Worm (Caenorhabditis elegans) whole organism, L1 larva: ENCODE results near the gene faah-5.
A peak's percentile ranks its signal among the peaks of the same experiment; 100 is the strongest.

ENCODE experiments used
- C04F5.9 ChIP-seq: sonication (generic microtip); optimal IDR thresholded peaks from 2 replicates; lab custom pipeline; 2016; ENCODE audit warnings: missing genetic modification characterization, missing compliant biosample characterization
- C16A3.4 ChIP-seq: fragments of 150-350 bp; optimal IDR thresholded peaks from 2 replicates; lab custom pipeline; 2014; ENCODE audit warnings: missing biosample characterization, missing genetic modification characterization
- C34B4.2 ChIP-seq: sonication (generic microtip); optimal IDR thresholded peaks from 2 replicates; lab custom pipeline; 2017; ENCODE audit warnings: mild to moderate bottlenecking, missing genetic modification characterization, missing compliant biosample characterization
- F16B12.6 ChIP-seq: fragments of 150-350 bp; optimal IDR thresholded peaks from 2 replicates; lab custom pipeline; 2014; ENCODE audit warnings: missing biosample characterization, missing genetic modification characterization
- Y116A8C.19 ChIP-seq: sonication (generic microtip); optimal IDR thresholded peaks from 2 replicates; lab custom pipeline; 2016; ENCODE audit warnings: missing compliant biosample characterization, missing genetic modification characterization, borderline replicate concordance
- aha-1 ChIP-seq: fragments of 150-350 bp; optimal IDR thresholded peaks from 2 replicates; lab custom pipeline; 2014; ENCODE audit warnings: missing biosample characterization, missing genetic modification characterization
- alr-1 ChIP-seq: fragments of 200-800 bp; sonication (Bioruptor generic); optimal IDR thresholded peaks from 2 replicates; lab custom pipeline; 2018; ENCODE audit warnings: borderline replicate concordance, mild to moderate bottlenecking, missing genetic modification characterization, missing compliant biosample characterization
- ceh-88 ChIP-seq: fragments of 200-800 bp; sonication (Bioruptor generic); IDR thresholded peaks from 2 replicates; pipeline ENCODE4 v1.3.6; 2022; ENCODE audit warnings: missing genetic modification characterization, missing compliant biosample characterization
- ces-1 ChIP-seq: fragments of 150-350 bp; optimal IDR thresholded peaks from 2 replicates; lab custom pipeline; 2014; ENCODE audit warnings: missing biosample characterization, missing genetic modification reagents, missing genetic modification characterization
- dpl-1 ChIP-seq, 3 experiments: fragments of 150-350 bp in 2 of 3; sonication (generic microtip) in 1 of 3; optimal IDR thresholded peaks; 2 replicates each; lab custom pipeline; 2014 to 2017; ENCODE audit warnings: missing biosample characterization in 3 of 3, missing genetic modification characterization in 3 of 3, missing genetic modification reagents in 3 of 3
- efl-1 ChIP-seq, 4 experiments: fragments of 150-350 bp; optimal IDR thresholded peaks in 3 of 4; peaks in 1 of 4; 1 replicate in 1 of 4; 2 replicates in 3 of 4; lab custom pipeline; 2014; ENCODE audit warnings: missing biosample characterization in 2 of 4, missing genetic modification characterization in 2 of 4, missing genetic modification reagents in 2 of 4
- egl-13 ChIP-seq: sonication (generic microtip); optimal IDR thresholded peaks from 2 replicates; lab custom pipeline; 2016; ENCODE audit warnings: missing genotype, missing genetic modification reagents, missing genetic modification characterization, missing compliant biosample characterization
- egl-27 ChIP-seq, 2 experiments: fragments of 150-350 bp in 1 of 2; sonication (generic microtip); optimal IDR thresholded peaks; 3 replicates each; lab custom pipeline; 2017 to 2018; ENCODE audit warnings: missing biosample characterization in 2 of 2, missing genetic modification characterization in 2 of 2, missing genetic modification reagents in 2 of 2
- elt-3 ChIP-seq, 6 experiments: fragments of 150-350 bp in 1 of 6; sonication (generic microtip); optimal IDR thresholded peaks; 2 replicates each; lab custom pipeline; 2017 to 2018; ENCODE audit warnings: missing biosample characterization in 6 of 6, missing genetic modification characterization in 6 of 6, inconsistent platforms in 1 of 6
- ets-5 ChIP-seq: fragments of 200-800 bp; sonication (Bioruptor generic); IDR thresholded peaks from 2 replicates; pipeline ENCODE4 v1.3.6; 2022; ENCODE audit warnings: missing genetic modification characterization, missing compliant biosample characterization
- fkh-8 ChIP-seq: sonication (generic microtip); optimal IDR thresholded peaks from 2 replicates; lab custom pipeline; 2016; ENCODE audit warnings: mild to moderate bottlenecking, missing genetic modification characterization, missing compliant biosample characterization
- grh-1 ChIP-seq: fragments of 200-800 bp; sonication (Bioruptor generic); IDR thresholded peaks from 2 replicates; pipeline ENCODE4 v1.3.6; 2022; ENCODE audit warnings: missing genetic modification reagents, missing genetic modification characterization, missing compliant biosample characterization
- irx-1 ChIP-seq: sonication (generic microtip); optimal IDR thresholded peaks from 2 replicates; lab custom pipeline; 2016; ENCODE audit warnings: missing genetic modification characterization, missing compliant biosample characterization
- isw-1 ChIP-seq: fragments of 200-800 bp; sonication (Bioruptor generic); IDR thresholded peaks from 2 replicates; pipeline ENCODE4 v1.3.6; 2022; ENCODE audit warnings: missing genetic modification characterization, missing compliant biosample characterization
- jun-1 ChIP-seq: fragments of 150-350 bp; optimal IDR thresholded peaks from 2 replicates; lab custom pipeline; 2014; ENCODE audit warnings: missing biosample characterization, missing genetic modification reagents, missing genetic modification characterization
- lin-13 ChIP-seq: fragments of 150-350 bp; optimal IDR thresholded peaks from 2 replicates; lab custom pipeline; 2014; ENCODE audit warnings: missing biosample characterization, missing genetic modification reagents, missing genetic modification characterization
- lin-14 ChIP-seq: fragments of 200-800 bp; sonication (Bioruptor generic); optimal IDR thresholded peaks from 2 replicates; lab custom pipeline; 2018; ENCODE audit warnings: mild to moderate bottlenecking, missing genetic modification characterization, moderate library complexity, missing compliant biosample characterization
- lin-39 ChIP-seq: fragments of 150-350 bp; optimal IDR thresholded peaks from 2 replicates; lab custom pipeline; 2014; ENCODE audit warnings: missing biosample characterization, missing genetic modification reagents, missing genetic modification characterization
- lir-3 ChIP-seq: sonication (generic microtip); optimal IDR thresholded peaks from 2 replicates; lab custom pipeline; 2016; ENCODE audit warnings: mild to moderate bottlenecking, missing genetic modification characterization, moderate library complexity, missing compliant biosample characterization; ENCODE audit not compliant: poor library complexity
- lsy-2 ChIP-seq, 2 experiments: fragments of 150-350 bp; optimal IDR thresholded peaks; 2 replicates each; lab custom pipeline; 2014; ENCODE audit warnings: missing biosample characterization in 2 of 2, missing genetic modification characterization in 2 of 2
- mep-1 ChIP-seq: fragments of 150-350 bp; optimal IDR thresholded peaks from 2 replicates; lab custom pipeline; 2014; ENCODE audit warnings: missing biosample characterization, missing genetic modification characterization
- nhr-11 ChIP-seq: fragments of 150-350 bp; optimal IDR thresholded peaks from 2 replicates; lab custom pipeline; 2014; ENCODE audit warnings: missing biosample characterization, missing genetic modification characterization
- nhr-12 ChIP-seq: sonication (generic microtip); optimal IDR thresholded peaks from 2 replicates; lab custom pipeline; 2017; ENCODE audit warnings: missing biosample characterization, missing genetic modification characterization
- nhr-19 ChIP-seq: fragments of 200-800 bp; sonication (Bioruptor generic); conservative IDR thresholded peaks from 2 replicates; pipeline ENCODE4 v1.3.6; 2022; ENCODE audit warnings: missing genetic modification characterization, missing compliant biosample characterization
- nhr-237 ChIP-seq: fragments of 150-350 bp; optimal IDR thresholded peaks from 2 replicates; lab custom pipeline; 2014; ENCODE audit warnings: missing biosample characterization, missing genetic modification characterization
- nhr-28 ChIP-seq: fragments of 150-350 bp; optimal IDR thresholded peaks from 2 replicates; lab custom pipeline; 2014; ENCODE audit warnings: missing biosample characterization, missing genetic modification characterization
- nhr-47 ChIP-seq: sonication (generic microtip); optimal IDR thresholded peaks from 2 replicates; lab custom pipeline; 2016; ENCODE audit warnings: mild to moderate bottlenecking, missing genetic modification characterization, moderate library complexity, missing compliant biosample characterization
- nhr-71 ChIP-seq: sonication (generic microtip); optimal IDR thresholded peaks from 2 replicates; lab custom pipeline; 2016; ENCODE audit warnings: mild to moderate bottlenecking, missing genetic modification characterization, moderate library complexity, missing compliant biosample characterization
- nhr-84 ChIP-seq: sonication (generic microtip); optimal IDR thresholded peaks from 2 replicates; lab custom pipeline; 2017; ENCODE audit warnings: missing biosample characterization, missing genetic modification characterization
- nhr-90 ChIP-seq: sonication (generic microtip); optimal IDR thresholded peaks from 2 replicates; lab custom pipeline; 2016; ENCODE audit warnings: mild to moderate bottlenecking, missing genetic modification characterization, missing compliant biosample characterization; ENCODE audit not compliant: poor library complexity
- pag-3 ChIP-seq: sonication (generic microtip); optimal IDR thresholded peaks from 2 replicates; lab custom pipeline; 2017; ENCODE audit warnings: missing genetic modification characterization, mild to moderate bottlenecking, missing compliant biosample characterization, antibody characterized with exemption, borderline replicate concordance; ENCODE audit not compliant: insufficient read depth
- pqm-1 ChIP-seq: sonication (generic microtip); optimal IDR thresholded peaks from 3 replicates; lab custom pipeline; 2017; ENCODE audit warnings: missing biosample characterization, missing genetic modification characterization
- rnt-1 ChIP-seq: sonication (generic microtip); optimal IDR thresholded peaks from 2 replicates; lab custom pipeline; 2016; ENCODE audit warnings: mild to moderate bottlenecking, missing genetic modification characterization, moderate library complexity, missing compliant biosample characterization
- skn-1 ChIP-seq: fragments of 150-350 bp; optimal IDR thresholded peaks from 2 replicates; lab custom pipeline; 2014; ENCODE audit warnings: missing biosample characterization, missing genetic modification characterization
- snu-23 ChIP-seq: sonication (generic microtip); optimal IDR thresholded peaks from 2 replicates; lab custom pipeline; 2016; ENCODE audit warnings: missing genetic modification characterization, missing compliant biosample characterization
- sox-4 ChIP-seq: sonication (generic microtip); optimal IDR thresholded peaks from 2 replicates; lab custom pipeline; 2016; ENCODE audit warnings: missing genetic modification characterization, missing compliant biosample characterization
- sptf-1 ChIP-seq: fragments of 150-350 bp; optimal IDR thresholded peaks from 2 replicates; lab custom pipeline; 2014; ENCODE audit warnings: missing biosample characterization, missing genetic modification characterization
- sup-37 ChIP-seq: fragments of 200-800 bp; sonication (Bioruptor generic); optimal IDR thresholded peaks from 2 replicates; lab custom pipeline; 2018; ENCODE audit warnings: mild to moderate bottlenecking, missing genetic modification characterization, missing compliant biosample characterization
- swsn-7 ChIP-seq: sonication (generic microtip); optimal IDR thresholded peaks from 2 replicates; lab custom pipeline; 2016; ENCODE audit warnings: missing genetic modification characterization, missing compliant biosample characterization
- tlp-1 ChIP-seq: fragments of 150-350 bp; optimal IDR thresholded peaks from 2 replicates; lab custom pipeline; 2014; ENCODE audit warnings: missing biosample characterization, missing genetic modification characterization
- unc-30 ChIP-seq: sonication (generic microtip); optimal IDR thresholded peaks from 2 replicates; lab custom pipeline; 2017; ENCODE audit warnings: missing biosample characterization, missing genetic modification characterization
- unc-62 ChIP-seq: fragments of 150-350 bp; optimal IDR thresholded peaks from 2 replicates; lab custom pipeline; 2014; ENCODE audit warnings: missing biosample characterization, missing genetic modification reagents, missing genetic modification characterization
- unc-86 ChIP-seq: sonication (generic microtip); optimal IDR thresholded peaks from 2 replicates; lab custom pipeline; 2016; ENCODE audit warnings: missing genetic modification characterization, missing compliant biosample characterization
- unc-98 ChIP-seq: fragments of 200-800 bp; sonication (Bioruptor generic); IDR thresholded peaks from 2 replicates; pipeline ENCODE4 v1.3.6; 2022; ENCODE audit warnings: missing genetic modification characterization, missing compliant biosample characterization
- ztf-11 ChIP-seq, 2 experiments: sonication (generic microtip); optimal IDR thresholded peaks; 2 replicates each; lab custom pipeline; 2016 to 2017; ENCODE audit warnings: missing genetic modification characterization in 2 of 2, missing biosample characterization in 1 of 2, missing compliant biosample characterization in 1 of 2
- ztf-4 ChIP-seq: fragments of 150-350 bp; optimal IDR thresholded peaks from 2 replicates; lab custom pipeline; 2014; ENCODE audit warnings: missing biosample characterization, missing genetic modification characterization

Gene faah-5

ce11 chrIII:11915666-11916065, 24.4 kb upstream of the faah-5 start, which contains the start of the genes ndab-1 and npp-16 (continued):
- TF ChIP-seq sup-37 (GFP tag; lab: Kevin White, UChicago) (no peak), ces-1 (GFP tag; lab: Kevin White, UChicago) (no peak), sptf-1 (tag; lab: Kevin White, UChicago) (no peak), pqm-1 (no peak), mep-1 (tag; lab: Kevin White, UChicago) (peak; percentile 24), nhr-84 (peak; percentile 33), swsn-7 (tag; lab: Kevin White, UChicago) (peak; percentile 37), alr-1 (tag; lab: Kevin White, UChicago) (no peak), nhr-11 (tag; lab: Kevin White, UChicago) (no peak), egl-13 (no peak), ceh-88 (no peak), C04F5.9 (tag; lab: Kevin White, UChicago) (peak; percentile 3), lin-14 (GFP tag; lab: Kevin White, UChicago) (no peak), nhr-71 (tag; lab: Kevin White, UChicago) (no peak), ztf-4 (tag; lab: Kevin White, UChicago) (no peak), grh-1 (no peak), nhr-47 (tag; lab: Kevin White, UChicago) (peak; percentile 51), ets-5 (GFP tag; lab: Robert Waterston, UW) (no peak), efl-1 (optimal IDR thresholded peaks at IDR 0.05; lab: Kevin White, UChicago) (peak; percentile 40 to 66), efl-1 (GFP tag; optimal IDR thresholded peaks at IDR 0.05 in 1 of 2; lab: Kevin White, UChicago) (peak; percentile 62 to 96), tlp-1 (tag; lab: Kevin White, UChicago) (no peak), nhr-237 (tag; lab: Kevin White, UChicago) (no peak), pag-3 (tag; lab: Kevin White, UChicago) (no peak), rnt-1 (tag; lab: Kevin White, UChicago) (peak; percentile 54), nhr-19 (GFP tag; lab: Robert Waterston, UW) (peak; percentile 38; the same call in 1 of the 2 replicates), sox-4 (peak; percentile 16), unc-86 (tag; lab: Kevin White, UChicago) (peak; percentile 17), nhr-28 (tag; lab: Kevin White, UChicago) (no peak), C16A3.4 (tag; lab: Kevin White, UChicago) (no peak), lir-3 (tag; lab: Kevin White, UChicago) (no peak), skn-1 (no peak), irx-1 (tag; lab: Kevin White, UChicago) (no peak), nhr-90 (tag; lab: Kevin White, UChicago) (peak; percentile 22), lin-13 (GFP tag; lab: Kevin White, UChicago) (no peak), F16B12.6 (tag; lab: Kevin White, UChicago) (peak; percentile 96), elt-3 (tag; optimal IDR thresholded peaks at IDR 0.05; lab: Kevin White, UChicago) (no peak), egl-27 (tag; optimal IDR thresholded peaks at IDR 0.05; lab: Kevin White, UChicago) (no peak), fkh-8 (tag; lab: Kevin White, UChicago) (no peak), lsy-2 (tag; optimal IDR thresholded peaks at IDR 0.05; lab: Kevin White, UChicago) (peak; percentile 52), unc-98 (GFP tag; lab: Robert Waterston, UW) (no peak), jun-1 (tag; lab: Kevin White, UChicago) (no peak), snu-23 (peak; percentile 53), aha-1 (tag; lab: Kevin White, UChicago) (no peak), unc-30 (no peak), ztf-11 (tag; optimal IDR thresholded peaks at IDR 0.05; lab: Kevin White, UChicago) (no peak), Y116A8C.19 (no peak), nhr-12 (no peak), lin-39 (tag; lab: Kevin White, UChicago) (no peak), isw-1 (GFP tag; lab: Robert Waterston, UW) (0 out of 2 replicates have a peak, but pooled peaks have one; percentile 13), unc-62 (no peak), C34B4.2 (tag; lab: Kevin White, UChicago) (no peak), dpl-1 (GFP tag; optimal IDR thresholded peaks at IDR 0.05; lab: Kevin White, UChicago) (peak; percentile 31 to 63 (median 52))
